Worm (Caenorhabditis elegans): ENCODE measurements around the gene F13C5.3.

ce11 chrX:645589-645988, 46.2 kb upstream of the F13C5.3 start:
- TF ChIP-seq unc-39 (tag; optimal IDR thresholded peaks at IDR 0.05) (no peak), pha-4 (tag; optimal IDR thresholded peaks at IDR 0.05) (no peak)

Data from whole organism, L3 larva.